Worm (Caenorhabditis elegans): ENCODE data around the gene C18H7.12.

DNA sequence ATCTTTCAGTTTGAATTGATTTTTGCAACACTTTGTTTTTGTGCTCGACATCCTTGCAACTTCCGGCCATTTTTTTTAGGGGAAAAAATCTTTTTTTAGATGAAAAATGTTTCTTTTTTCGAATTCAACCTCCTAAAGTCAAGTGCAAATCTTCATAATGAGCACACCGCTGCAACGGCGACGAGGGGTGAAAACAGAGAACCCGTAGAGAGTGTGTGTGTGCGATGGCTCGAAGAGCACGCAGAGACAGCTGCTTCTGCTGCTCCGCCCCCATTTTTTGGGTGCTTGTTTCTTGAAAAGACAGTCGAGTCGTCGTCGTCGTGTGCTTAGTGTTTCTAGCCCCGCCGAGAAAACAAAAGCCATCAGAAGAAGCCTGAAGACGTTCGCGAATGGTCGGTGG is 18.4 kb upstream of the C18H7.12 start, which contains the start of gene inx-18:
- TF ChIP-seq W03F9.2 (tag; optimal IDR thresholded peaks at IDR 0.05) (no peak), him-1 (tag; optimal IDR thresholded peaks at IDR 0.05) (no peak)
